Fruit fly (Drosophila melanogaster) whole organism, embryonic: ENCODE measurements around the gene tub.

ENCODE experiments used
- Adf1 ChIP-seq: fragments of 200-800 bp; sonication (Bioruptor generic); IDR thresholded peaks from 2 replicates; pipeline ENCODE4 v1.3.6; 2022; ENCODE audit warnings: missing biosample characterization, missing genetic modification characterization
- Aef1 ChIP-seq: fragments of 200-800 bp; sonication (Bioruptor generic); IDR thresholded peaks from 3 replicates; pipeline ENCODE4 v1.3.6; 2022; ENCODE audit warnings: missing biosample characterization, missing genetic modification characterization
- BEAF-32 ChIP-seq: fragments of 200-800 bp; sonication (Bioruptor generic); optimal IDR thresholded peaks from 3 replicates; lab custom pipeline; 2017; ENCODE audit warnings: missing biosample characterization, missing genetic modification characterization, mild to moderate bottlenecking, moderate library complexity, missing genetic modification reagents
- Bgb ChIP-seq: fragments of 200-800 bp; sonication (Bioruptor generic); IDR thresholded peaks from 2 replicates; pipeline ENCODE4 v1.3.6; 2022; ENCODE audit warnings: missing biosample characterization, missing genetic modification characterization; ENCODE audit not compliant: partially characterized antibody
- CG12659 ChIP-seq: fragments of 200-800 bp; sonication (Bioruptor generic); optimal IDR thresholded peaks from 3 replicates; lab custom pipeline; 2017; ENCODE audit warnings: mild to moderate bottlenecking, missing biosample characterization, missing genetic modification reagents, missing genetic modification characterization
- CG12769 ChIP-seq: fragments of 200-800 bp; sonication (Bioruptor generic); optimal IDR thresholded peaks from 2 replicates; lab custom pipeline; 2019; ENCODE audit warnings: missing biosample characterization, mild to moderate bottlenecking, missing genetic modification characterization, moderate library complexity
- CG13624 ChIP-seq: fragments of 200-800 bp; sonication (Bioruptor generic); optimal IDR thresholded peaks from 2 replicates; lab custom pipeline; 2016; ENCODE audit warnings: missing biosample characterization, missing genetic modification characterization
- CG1603 ChIP-seq: fragments of 200-800 bp; sonication (Bioruptor generic); optimal IDR thresholded peaks from 2 replicates; lab custom pipeline; 2019; ENCODE audit warnings: missing biosample characterization, mild to moderate bottlenecking, missing genetic modification characterization, moderate library complexity
- CG17829 ChIP-seq: fragments of 200-800 bp; optimal IDR thresholded peaks from 2 replicates; lab custom pipeline; 2019; ENCODE audit warnings: missing biosample characterization, mild to moderate bottlenecking, missing genetic modification characterization, moderate library complexity
- CG17912 ChIP-seq: fragments of 200-800 bp; sonication (Bioruptor generic); optimal IDR thresholded peaks from 2 replicates; lab custom pipeline; 2018; ENCODE audit warnings: missing biosample characterization, mild to moderate bottlenecking, missing genetic modification characterization
- CG18599 ChIP-seq: fragments of 200-800 bp; sonication (Bioruptor generic); optimal IDR thresholded peaks from 3 replicates; lab custom pipeline; 2017; ENCODE audit warnings: missing biosample characterization, missing genetic modification characterization, mild to moderate bottlenecking, moderate library complexity, missing genetic modification reagents
- CG34376 ChIP-seq: fragments of 200-800 bp; sonication (Bioruptor generic); optimal IDR thresholded peaks from 2 replicates; lab custom pipeline; 2018; ENCODE audit warnings: missing biosample characterization, mild to moderate bottlenecking, missing genetic modification characterization
- CG4617 ChIP-seq: fragments of 200-800 bp; sonication (Bioruptor generic); optimal IDR thresholded peaks from 3 replicates; lab custom pipeline; 2016; ENCODE audit warnings: missing biosample characterization, missing genetic modification characterization, borderline replicate concordance
- CG5245 ChIP-seq: fragments of 200-800 bp; sonication (Bioruptor generic); optimal IDR thresholded peaks from 3 replicates; lab custom pipeline; 2016; ENCODE audit warnings: missing biosample characterization, missing genetic modification characterization
- CG8290 ChIP-seq, 3 experiments: fragments of 200-800 bp; sonication (Bioruptor generic); optimal IDR thresholded peaks; 2 replicates each; lab custom pipeline; 2016 to 2019; ENCODE audit warnings: missing biosample characterization in 3 of 3, missing genetic modification characterization in 3 of 3, mild to moderate bottlenecking in 2 of 3, moderate library complexity in 1 of 3
- CG8388 ChIP-seq: fragments of 200-800 bp; sonication (Bioruptor generic); optimal IDR thresholded peaks from 2 replicates; lab custom pipeline; 2019; ENCODE audit warnings: missing biosample characterization, mild to moderate bottlenecking, missing genetic modification characterization, moderate library complexity
- Ets97D ChIP-seq: fragments of 200-800 bp; sonication (Bioruptor generic); optimal IDR thresholded peaks from 3 replicates; lab custom pipeline; 2016; ENCODE audit warnings: missing biosample characterization, missing genetic modification characterization
- Hr39 ChIP-seq: fragments of >200 bp; optimal IDR thresholded peaks from 2 replicates; lab custom pipeline; 2017
- Jarid2 ChIP-seq: fragments of 200-800 bp; sonication (Bioruptor generic); optimal IDR thresholded peaks from 3 replicates; lab custom pipeline; 2017; ENCODE audit warnings: mild to moderate bottlenecking, missing biosample characterization, missing genetic modification reagents, missing genetic modification characterization
- Meics ChIP-seq: fragments of 200-800 bp; sonication (Bioruptor generic); optimal IDR thresholded peaks from 2 replicates; lab custom pipeline; 2017; ENCODE audit warnings: missing biosample characterization, mild to moderate bottlenecking, missing genetic modification characterization
- NfI ChIP-seq: fragments of 200-800 bp; sonication (Bioruptor generic); optimal IDR thresholded peaks from 3 replicates; lab custom pipeline; 2018; ENCODE audit warnings: missing biosample characterization, mild to moderate bottlenecking, missing genetic modification characterization, moderate library complexity
- Opbp ChIP-seq: fragments of 200-800 bp; sonication (Bioruptor generic); IDR thresholded peaks from 3 replicates; pipeline ENCODE4 v1.3.6; 2022; ENCODE audit warnings: missing biosample characterization, missing genetic modification characterization; ENCODE audit not compliant: partially characterized antibody
- Sry-δ ChIP-seq: fragments of 200-800 bp; sonication (Bioruptor generic); optimal IDR thresholded peaks from 2 replicates; lab custom pipeline; 2016; ENCODE audit warnings: missing biosample characterization, missing genetic modification characterization
- Trl ChIP-seq, 3 experiments: fragments of >200 bp in 2 of 3; fragments of 200-800 bp in 1 of 3; sonication (Bioruptor generic) in 1 of 3; optimal IDR thresholded peaks; 2 replicates in 1 of 3; 3 replicates in 2 of 3; lab custom pipeline; 2016 to 2017; ENCODE audit warnings: missing biosample characterization in 1 of 3, missing genetic modification characterization in 1 of 3
- bbx ChIP-seq: fragments of 200-800 bp; sonication (Bioruptor generic); IDR thresholded peaks from 2 replicates; pipeline ENCODE4 v1.3.6; 2022; ENCODE audit warnings: missing biosample characterization, missing genetic modification characterization; ENCODE audit not compliant: partially characterized antibody
- bsh ChIP-seq, 2 experiments: fragments of 200-800 bp; sonication (Bioruptor generic); optimal IDR thresholded peaks; 2 replicates each; lab custom pipeline; 2017 to 2018; ENCODE audit warnings: mild to moderate bottlenecking in 2 of 2, missing biosample characterization in 2 of 2, missing genetic modification characterization in 2 of 2, moderate library complexity in 1 of 2
- cas ChIP-seq: fragments of 200-800 bp; sonication (Bioruptor generic); IDR thresholded peaks from 2 replicates; pipeline ENCODE4 v1.3.6; 2022; ENCODE audit warnings: missing biosample characterization, missing genetic modification characterization
- da ChIP-seq: fragments of 200-800 bp; sonication (Bioruptor generic); optimal IDR thresholded peaks from 2 replicates; lab custom pipeline; 2016; ENCODE audit warnings: missing biosample characterization, missing genetic modification characterization
- fru ChIP-seq: fragments of >200 bp; optimal IDR thresholded peaks from 2 replicates; lab custom pipeline; 2017
- hth ChIP-seq: fragments of >200 bp; optimal IDR thresholded peaks from 2 replicates; lab custom pipeline; 2017; ENCODE audit warnings: inconsistent platforms
- kay ChIP-seq: fragments of 200-800 bp; sonication (Bioruptor generic); optimal IDR thresholded peaks from 2 replicates; lab custom pipeline; 2016; ENCODE audit warnings: missing biosample characterization, missing genetic modification characterization
- onecut ChIP-seq: fragments of 200-800 bp; sonication (Bioruptor generic); IDR thresholded peaks from 2 replicates; pipeline ENCODE4 v1.3.6; 2022; ENCODE audit warnings: missing biosample characterization, missing genetic modification characterization
- peb ChIP-seq: fragments of 200-800 bp; sonication (Bioruptor generic); IDR thresholded peaks from 2 replicates; pipeline ENCODE4 v1.3.6; 2022; ENCODE audit warnings: missing biosample characterization, missing genetic modification characterization
- prd ChIP-seq, 3 experiments: fragments of >200 bp in 2 of 3; fragments of 200-800 bp in 1 of 3; sonication (Bioruptor generic) in 1 of 3; optimal IDR thresholded peaks in 2 of 3; IDR thresholded peaks in 1 of 3; 2 replicates in 2 of 3; 3 replicates in 1 of 3; pipeline versions ENCODE4 v1.3.6 to Lab custom; 2017 to 2022; ENCODE audit warnings: missing biosample characterization in 1 of 3, missing genetic modification characterization in 1 of 3
- rib ChIP-seq: fragments of 200-800 bp; sonication (Bioruptor generic); IDR thresholded peaks from 2 replicates; pipeline ENCODE4 v1.3.6; 2022; ENCODE audit warnings: missing biosample characterization, missing genetic modification characterization
- ro ChIP-seq: fragments of 200-800 bp; sonication (Bioruptor generic); IDR thresholded peaks from 2 replicates; pipeline ENCODE4 v1.3.6; 2022; ENCODE audit warnings: missing biosample characterization, missing genetic modification characterization
- sim ChIP-seq: fragments of 200-800 bp; sonication (Bioruptor generic); IDR thresholded peaks from 2 replicates; pipeline ENCODE4 v1.3.6; 2022; ENCODE audit warnings: missing biosample characterization, missing genetic modification characterization
- twi ChIP-seq: fragments of 200-800 bp; optimal IDR thresholded peaks from 2 replicates; lab custom pipeline; 2019; ENCODE audit warnings: missing biosample characterization, mild to moderate bottlenecking, missing genetic modification characterization, moderate library complexity
- tx ChIP-seq: fragments of 200-800 bp; sonication (Bioruptor generic); optimal IDR thresholded peaks from 2 replicates; lab custom pipeline; 2016; ENCODE audit warnings: missing biosample characterization, missing genetic modification characterization
- vfl ChIP-seq: fragments of 200-800 bp; sonication (Bioruptor generic); optimal IDR thresholded peaks from 2 replicates; lab custom pipeline; 2016; ENCODE audit warnings: missing biosample characterization, missing genetic modification characterization
- zen2 ChIP-seq: fragments of 200-800 bp; sonication (Bioruptor generic); IDR thresholded peaks from 3 replicates; pipeline ENCODE4 v1.3.6; 2022; ENCODE audit warnings: missing biosample characterization, missing genetic modification characterization; ENCODE audit not compliant: partially characterized antibody
- zf30C ChIP-seq: fragments of 200-800 bp; sonication (Bioruptor generic); optimal IDR thresholded peaks from 3 replicates; lab custom pipeline; 2018; ENCODE audit warnings: missing biosample characterization, mild to moderate bottlenecking, missing genetic modification characterization
- zfh1 ChIP-seq: fragments of 200-800 bp; sonication (Bioruptor generic); IDR thresholded peaks from 3 replicates; pipeline ENCODE4 v1.3.6; 2022; ENCODE audit warnings: missing biosample characterization, missing genetic modification characterization

The tub gene

dm6 chr3R:4360668-4361110 lies 26.9 kb upstream of the tub start (continued):
- TF ChIP-seq CG12769 (tag; lab: Kevin White, UChicago): peak; percentile 1
- TF ChIP-seq Bgb (GFP tag; lab: Robert Waterston, UW): peak; percentile 29; the same call in 1 of the 2 replicates
- peak; percentile 61; the same call in 1 of the 2 replicates for TF ChIP-seq Adf1 (GFP tag; lab: Robert Waterston, UW)
- TF ChIP-seq bbx (GFP tag; lab: Robert Waterston, UW): peak; percentile 63
- TF ChIP-seq zen2 (GFP tag; lab: Robert Waterston, UW): 0 out of 3 replicates have a peak, but pooled peaks have one; percentile 21
- TF ChIP-seq CG8388 (GFP tag; lab: Kevin White, UChicago): no peak
- TF ChIP-seq Opbp: peak; percentile 48; the same call in 1 of the 3 replicates
- no peak for TF ChIP-seq CG12659 (GFP tag; lab: Kevin White, UChicago)
- TF ChIP-seq Jarid2 (GFP tag; lab: Kevin White, UChicago): peak; percentile 14
- peak; percentile 41 for TF ChIP-seq CG18599 (GFP tag; lab: Kevin White, UChicago)
- no peak for TF ChIP-seq hth (lab: Kevin White, UChicago)
- peak; percentile 10 for TF ChIP-seq NfI
- peak; percentile 21 for TF ChIP-seq BEAF-32
- no peak for TF ChIP-seq zfh1
- TF ChIP-seq CG13624 (GFP tag; lab: Kevin White, UChicago): no peak
- peak; percentile 100 for TF ChIP-seq onecut (GFP tag; lab: Robert Waterston, UW)
- peak; percentile 38; the same call in 1 of the 2 replicates for TF ChIP-seq rib (GFP tag; lab: Robert Waterston, UW)

DNA sequence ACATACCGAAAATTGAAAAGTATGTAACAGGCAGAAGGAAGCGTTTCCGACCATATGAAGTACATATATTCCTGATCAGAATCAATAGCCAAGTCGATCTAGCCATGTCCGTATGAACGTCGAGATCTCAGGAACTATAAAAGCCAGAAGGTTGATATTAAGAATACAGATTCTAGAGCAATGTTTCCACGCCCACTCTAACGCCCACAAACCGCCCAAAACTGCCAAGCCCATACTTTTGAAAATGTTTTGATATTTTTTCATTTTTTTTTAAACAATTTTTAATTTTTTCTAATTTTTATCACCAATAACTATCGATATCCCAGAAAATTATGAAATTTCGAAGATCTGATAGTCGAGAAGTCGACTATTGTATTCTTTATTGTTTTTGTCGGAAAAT lies 25.5 kb upstream of the tub start:
- TF ChIP-seq fru (lab: Kevin White, UChicago): no peak
- no peak for TF ChIP-seq Hr39 (lab: Kevin White, UChicago)
- no peak for TF ChIP-seq sim (GFP tag; lab: Robert Waterston, UW)
- TF ChIP-seq Aef1 (GFP tag; lab: Robert Waterston, UW): no peak

DNA sequence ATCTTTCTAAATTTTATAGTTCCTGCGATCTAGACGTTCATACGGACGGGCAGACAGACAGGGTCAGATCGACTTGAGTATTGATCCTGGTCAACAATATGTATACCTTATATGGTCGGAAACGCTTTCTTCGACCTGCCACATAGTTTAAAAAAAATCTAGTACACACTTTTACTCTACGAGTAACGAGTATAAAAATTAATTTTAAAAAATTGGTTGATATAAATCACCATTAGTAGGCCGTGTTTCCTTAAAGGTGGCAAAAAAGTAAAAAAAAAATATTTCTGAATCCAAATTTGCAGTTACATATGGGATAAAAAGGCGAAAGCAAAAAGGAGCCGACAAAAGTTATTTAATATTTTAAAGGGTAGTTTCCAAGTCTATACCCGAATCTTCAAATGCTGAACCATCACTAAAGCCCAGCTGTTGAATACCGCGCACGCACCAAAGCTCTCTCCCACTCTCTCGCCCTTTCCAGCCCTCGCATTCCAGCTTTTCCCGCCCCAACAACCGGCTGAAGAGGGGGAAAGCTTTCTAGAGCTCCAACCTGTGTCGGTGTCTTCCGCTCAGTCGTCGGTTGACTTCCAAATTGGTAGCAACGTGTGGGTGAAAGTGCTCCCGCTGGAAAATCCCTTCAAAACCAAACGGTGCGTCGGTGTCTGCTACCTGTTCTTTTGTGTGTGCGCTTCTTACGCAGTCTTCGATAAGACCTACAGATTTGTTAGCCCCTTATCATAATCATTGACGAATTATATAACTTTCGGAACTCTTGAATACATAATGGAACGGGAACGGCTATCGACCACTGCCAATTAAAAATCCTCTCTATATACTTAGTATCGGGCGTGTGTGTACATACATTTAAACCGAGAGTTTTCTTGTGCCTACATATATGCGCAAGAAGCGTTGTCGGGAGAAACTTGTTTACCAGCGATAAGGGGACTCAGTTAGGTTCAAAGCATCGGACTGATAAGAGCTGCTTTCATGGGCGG lies 8.9 kb upstream of the tub start, which contains the start of gene Sfxn1-3:
Gene Sfxn1-3 (plus strand): TSS at position 238 of the 992 bp plus-strand sequence.
- no peak for TF ChIP-seq da
- TF ChIP-seq vfl (GFP tag; lab: Kevin White, UChicago): peak; percentile 43
- TF ChIP-seq CG1603 (tag; lab: Kevin White, UChicago): peak; percentile 23
- no peak for TF ChIP-seq tx (GFP tag; lab: Kevin White, UChicago)
- peak; percentile 75 for TF ChIP-seq Bgb (GFP tag; lab: Robert Waterston, UW)
- TF ChIP-seq Trl (optimal IDR thresholded peaks at IDR 0.05; lab: Kevin White, UChicago): peak; percentile 62 to 79
- peak; percentile 80 for TF ChIP-seq Trl (GFP tag; optimal IDR thresholded peaks at IDR 0.05; lab: Kevin White, UChicago)
- TF ChIP-seq Meics (GFP tag; lab: Kevin White, UChicago): peak; percentile 45
- TF ChIP-seq zf30C (GFP tag; lab: Kevin White, UChicago): no peak
- TF ChIP-seq Ets97D (GFP tag; lab: Kevin White, UChicago): no peak
- no peak for TF ChIP-seq prd (optimal IDR thresholded peaks at IDR 0.05; lab: Kevin White, UChicago)
- TF ChIP-seq prd (GFP tag; IDR thresholded peaks at IDR 0.05; lab: Robert Waterston, UW): peak; percentile 60
- TF ChIP-seq ro (GFP tag; lab: Robert Waterston, UW): no peak
- peak; percentile 1 for TF ChIP-seq CG5245 (GFP tag; lab: Kevin White, UChicago)
- TF ChIP-seq twi (tag; lab: Kevin White, UChicago): no peak
- TF ChIP-seq peb (GFP tag; lab: Robert Waterston, UW): no peak
- peak; percentile 9 for TF ChIP-seq CG17829 (tag; lab: Kevin White, UChicago)
- peak; percentile 97 for TF ChIP-seq CG12769 (tag; lab: Kevin White, UChicago)
- no peak for TF ChIP-seq CG4617 (GFP tag; lab: Kevin White, UChicago)
- TF ChIP-seq CG17912 (GFP tag; lab: Kevin White, UChicago): peak; percentile 46
- TF ChIP-seq cas: no peak
- peak; percentile 78 for TF ChIP-seq Sry-δ (GFP tag; lab: Kevin White, UChicago)
- peak; percentile 16 for TF ChIP-seq kay (GFP tag; lab: Kevin White, UChicago)
- peak; percentile 26 to 42 for TF ChIP-seq bsh (GFP tag; optimal IDR thresholded peaks at IDR 0.05; lab: Kevin White, UChicago)
- peak; percentile 36 for TF ChIP-seq CG8290 (GFP tag; optimal IDR thresholded peaks at IDR 0.05; lab: Kevin White, UChicago)
- TF ChIP-seq CG8290 (tag; optimal IDR thresholded peaks at IDR 0.05; lab: Kevin White, UChicago): peak in 1 of 2 experiments; percentile 80
- peak; percentile 98 for TF ChIP-seq CG34376 (GFP tag; lab: Kevin White, UChicago)
